Worm (Caenorhabditis elegans) whole organism, early embryonic: Measurements from ENCODE around the gene B0244.7.

Experiments used
- B0310.2 ChIP-seq: sonication (generic microtip); optimal IDR thresholded peaks from 2 replicates; lab custom pipeline; 2016; ENCODE audit warnings: mild to moderate bottlenecking, missing genetic modification characterization, missing compliant biosample characterization
- F13C5.2 ChIP-seq: sonication (generic microtip); optimal IDR thresholded peaks from 2 replicates; lab custom pipeline; 2017; ENCODE audit warnings: mild to moderate bottlenecking, missing genetic modification characterization, inconsistent platforms, missing compliant biosample characterization
- aly-1 ChIP-seq: sonication (generic microtip); optimal IDR thresholded peaks from 2 replicates; lab custom pipeline; 2016; ENCODE audit warnings: missing genetic modification characterization, missing compliant biosample characterization
- ama-1 ChIP-seq: fragments of 150-350 bp; optimal IDR thresholded peaks from 2 replicates; lab custom pipeline; 2014
- ceh-36 ChIP-seq: sonication (generic microtip); optimal IDR thresholded peaks from 2 replicates; lab custom pipeline; 2016; ENCODE audit warnings: missing genetic modification characterization, inconsistent platforms, missing compliant biosample characterization
- ets-7 ChIP-seq: sonication (generic microtip); optimal IDR thresholded peaks from 2 replicates; lab custom pipeline; 2016; ENCODE audit warnings: missing genotype, missing genetic modification characterization, missing compliant biosample characterization
- flt-1 ChIP-seq: fragments of 200-800 bp; sonication (Bioruptor generic); IDR thresholded peaks from 2 replicates; pipeline ENCODE4 v1.3.6; 2022; ENCODE audit warnings: missing genetic modification characterization, missing compliant biosample characterization
- hmg-4 ChIP-seq: fragments of 200-800 bp; sonication (Bioruptor generic); optimal IDR thresholded peaks from 2 replicates; lab custom pipeline; 2018; ENCODE audit warnings: mild to moderate bottlenecking, missing genetic modification characterization, missing compliant biosample characterization
- scrt-1 ChIP-seq: fragments of 200-800 bp; sonication (Bioruptor generic); IDR thresholded peaks from 2 replicates; pipeline ENCODE4 v1.3.6; 2022; ENCODE audit warnings: missing genetic modification characterization, missing compliant biosample characterization

Gene B0244.7

ce11 chrIII:5782080-5782479, 50.8 kb downstream of the B0244.7 start:
- TF ChIP-seq aly-1 (tag; lab: Kevin White, UChicago) (no peak), B0310.2 (no peak), F13C5.2 (no peak), flt-1 (GFP tag; lab: Robert Waterston, UW) (no peak), ets-7 (tag; lab: Kevin White, UChicago) (no peak), scrt-1 (GFP tag; lab: Robert Waterston, UW) (no peak), ama-1 (lab: Kevin White, UChicago) (no peak), hmg-4 (GFP tag; lab: Kevin White, UChicago) (no peak), ceh-36 (tag; lab: Kevin White, UChicago) (no peak)
